Fruit fly (Drosophila melanogaster): ENCODE data around the gene MagR.
A peak's percentile ranks its signal among the peaks of the same experiment; 100 is the strongest.

The MagR gene

DNA sequence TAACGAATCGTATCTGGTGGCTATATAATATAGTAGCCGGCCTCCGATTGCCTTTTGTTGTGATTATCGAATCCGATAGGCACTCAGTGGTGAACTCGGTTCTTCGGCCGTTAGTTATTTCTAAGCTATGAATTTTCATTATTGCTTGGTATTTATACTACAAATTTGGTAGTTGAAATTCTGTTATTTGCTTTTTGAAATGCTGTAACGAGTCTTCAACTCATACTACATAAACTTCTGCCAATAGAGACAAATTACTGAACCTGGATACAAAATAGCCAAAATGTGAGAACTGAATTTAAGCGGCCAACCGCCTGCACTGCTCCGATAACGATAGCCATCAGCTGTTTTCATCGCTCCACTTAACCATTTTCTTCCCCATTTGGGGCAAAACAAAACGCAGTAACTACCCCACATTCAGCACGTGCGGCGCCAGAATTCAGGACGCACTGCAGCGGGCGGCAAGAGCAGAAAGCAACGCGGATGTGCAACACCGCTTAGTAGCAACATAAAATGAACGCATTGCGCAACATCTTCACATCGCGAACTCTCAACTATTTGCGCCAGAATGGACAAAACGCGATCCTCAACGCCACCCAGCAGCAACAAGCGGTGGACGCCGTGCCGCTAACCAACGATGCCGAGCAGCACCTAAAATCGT lies 5.0 kb downstream of the MagR start, which contains the start of the genes CG11679 and CG8206 (continued):
- TF ChIP-seq sug (tag; optimal IDR thresholded peaks at IDR 0.05) = peak; percentile 71
- TF ChIP-seq CG4820 (GFP tag; optimal IDR thresholded peaks at IDR 0.05) = peak; percentile 35
- peak; percentile 87 for TF ChIP-seq kni (GFP tag; optimal IDR thresholded peaks at IDR 0.05)
- TF ChIP-seq CG11398 (GFP tag; optimal IDR thresholded peaks at IDR 0.05) = no peak
- no peak for TF ChIP-seq CG4360 (GFP tag; IDR thresholded peaks at IDR 0.05)
- TF ChIP-seq Hr39 (optimal IDR thresholded peaks at IDR 0.05) = no peak
- no peak for TF ChIP-seq pan (optimal IDR thresholded peaks at IDR 0.05)
- TF ChIP-seq pan (GFP tag; optimal IDR thresholded peaks at IDR 0.05 in 1 of 2, IDR thresholded peaks at IDR 0.05 in 1 of 2) = no peak
- no peak for TF ChIP-seq Stat92E (GFP tag; optimal IDR thresholded peaks at IDR 0.05)
- TF ChIP-seq CG7786 (GFP tag; optimal IDR thresholded peaks at IDR 0.05) = peak; percentile 54
- peak; percentile 66 for TF ChIP-seq Dll (GFP tag; IDR thresholded peaks at IDR 0.05; ENCODE audit: partially characterized antibody)
- TF ChIP-seq Rfx (GFP tag; IDR thresholded peaks at IDR 0.05) = peak; percentile 72
- TF ChIP-seq CG2678 (tag; optimal IDR thresholded peaks at IDR 0.05) = peak; percentile 60
- TF ChIP-seq Myb (GFP tag; optimal IDR thresholded peaks at IDR 0.05) = peak; percentile 83
- no peak for TF ChIP-seq CG6254 (GFP tag; optimal IDR thresholded peaks at IDR 0.05)
- peak; percentile 41 for TF ChIP-seq tx (GFP tag; optimal IDR thresholded peaks at IDR 0.05)
- TF ChIP-seq ci (GFP tag; IDR thresholded peaks at IDR 0.05) = no peak
- TF ChIP-seq CG2202 (tag; optimal IDR thresholded peaks at IDR 0.05) = no peak
- TF ChIP-seq vnd (GFP tag; IDR thresholded peaks at IDR 0.05; ENCODE audit: partially characterized antibody) = 0 out of 3 replicates have a peak, but pooled peaks have one; percentile 47
- TF ChIP-seq CG17829 (tag; optimal IDR thresholded peaks at IDR 0.05) = peak; percentile 23
- no peak for TF ChIP-seq CG15601 (tag; optimal IDR thresholded peaks at IDR 0.05)
- no peak for TF ChIP-seq nom (GFP tag; optimal IDR thresholded peaks at IDR 0.05)
- TF ChIP-seq Ets65A (GFP tag) = peak; percentile 52
- no peak for TF ChIP-seq sna (GFP tag; IDR thresholded peaks at IDR 0.05; ENCODE audit: partially characterized antibody)
- peak; percentile 33; the same call in 1 of the 2 replicates for TF ChIP-seq lmd (GFP tag; IDR thresholded peaks at IDR 0.05)
- no peak for TF ChIP-seq Poxn (GFP tag; IDR thresholded peaks at IDR 0.05)
- TF ChIP-seq Awh (GFP tag; IDR thresholded peaks at IDR 0.05) = no peak
- TF ChIP-seq CG12219 (GFP tag; optimal IDR thresholded peaks at IDR 0.05) = no peak
- TF ChIP-seq CG13296 (GFP tag; optimal IDR thresholded peaks at IDR 0.05) = peak; percentile 31
- TF ChIP-seq sqz (GFP tag; optimal IDR thresholded peaks at IDR 0.05) = no peak
- peak; percentile 59 for TF ChIP-seq CoRest (tag; optimal IDR thresholded peaks at IDR 0.05)
- TF ChIP-seq Max (GFP tag; optimal IDR thresholded peaks at IDR 0.05) = peak; percentile 24
- peak; percentile 9 for TF ChIP-seq stwl (tag; optimal IDR thresholded peaks at IDR 0.05)
- TF ChIP-seq sens (GFP tag) = peak; percentile 78
- peak; percentile 59 for TF ChIP-seq Antp (GFP tag; optimal IDR thresholded peaks at IDR 0.05)
- no peak for TF ChIP-seq CG10431 (GFP tag; optimal IDR thresholded peaks at IDR 0.05)
- peak; percentile 55 for TF ChIP-seq grau (tag; optimal IDR thresholded peaks at IDR 0.05)
- TF ChIP-seq jigr1 (GFP tag; IDR thresholded peaks at IDR 0.05) = no peak
- TF ChIP-seq CG2199 (GFP tag; IDR thresholded peaks at IDR 0.05) = no peak
- no peak for TF ChIP-seq hkb (optimal IDR thresholded peaks at IDR 0.05)
- no peak for TF ChIP-seq hkb (GFP tag; IDR thresholded peaks at IDR 0.05)
- TF ChIP-seq zfh1 (GFP tag; IDR thresholded peaks at IDR 0.05) = 0 out of 3 replicates have a peak, but pooled peaks have one; percentile 42
- TF ChIP-seq dmrt99B (tag; optimal IDR thresholded peaks at IDR 0.05) = peak; percentile 35
- peak; percentile 31 for TF ChIP-seq Atf-2 (GFP tag; optimal IDR thresholded peaks at IDR 0.05)
- TF ChIP-seq sob (GFP tag; IDR thresholded peaks at IDR 0.05) = peak; percentile 24; the same call in 1 of the 2 replicates
- TF ChIP-seq Ets97D (GFP tag; optimal IDR thresholded peaks at IDR 0.05) = peak; percentile 22
- TF ChIP-seq CG1792 (GFP tag; optimal IDR thresholded peaks at IDR 0.05) = no peak
- peak; percentile 55 for TF ChIP-seq phol (tag; optimal IDR thresholded peaks at IDR 0.05)
- peak; percentile 96 for TF ChIP-seq Sry-β (GFP tag; optimal IDR thresholded peaks at IDR 0.05)
- no peak for TF ChIP-seq Mad (GFP tag; optimal IDR thresholded peaks at IDR 0.05)
- TF ChIP-seq Dp (GFP tag; optimal IDR thresholded peaks at IDR 0.05) = peak; percentile 13

Data from whole organism, embryonic.